Fruit fly (Drosophila melanogaster) whole organism, adult: Measurements from ENCODE around the gene r2d2.
A peak's percentile ranks its signal among the peaks of the same experiment; 100 is the strongest.

Experiments used
- CG11617 ChIP-seq: fragments of 200-800 bp; sonication (Bioruptor generic); optimal IDR thresholded peaks from 2 replicates; lab custom pipeline; 2017; ENCODE audit warnings: mild to moderate bottlenecking, missing biosample characterization, missing genetic modification reagents, missing genetic modification characterization
- CG12768 ChIP-seq: fragments of 200-800 bp; sonication (Bioruptor generic); optimal IDR thresholded peaks from 2 replicates; lab custom pipeline; 2017; ENCODE audit warnings: missing biosample characterization, missing genetic modification characterization, mild to moderate bottlenecking, moderate library complexity, missing genetic modification reagents
- CG14711 ChIP-seq: fragments of 200-800 bp; sonication (Bioruptor generic); optimal IDR thresholded peaks from 2 replicates; lab custom pipeline; 2018; ENCODE audit warnings: missing biosample characterization, mild to moderate bottlenecking, missing genetic modification characterization, moderate library complexity
- CG1620 ChIP-seq: fragments of 200-800 bp; sonication (Bioruptor generic); optimal IDR thresholded peaks from 2 replicates; lab custom pipeline; 2016; ENCODE audit warnings: missing biosample characterization, missing genetic modification characterization
- CG33017 ChIP-seq: fragments of 200-800 bp; sonication (Bioruptor generic); optimal IDR thresholded peaks from 2 replicates; lab custom pipeline; 2018; ENCODE audit warnings: missing biosample characterization, mild to moderate bottlenecking, missing genetic modification characterization, moderate library complexity
- CG5204 ChIP-seq: fragments of 200-800 bp; sonication (Bioruptor generic); optimal IDR thresholded peaks from 2 replicates; lab custom pipeline; 2016; ENCODE audit warnings: missing biosample characterization, missing genetic modification characterization
- CG7045 ChIP-seq: fragments of 200-800 bp; sonication (Bioruptor generic); optimal IDR thresholded peaks from 2 replicates; lab custom pipeline; 2017; ENCODE audit warnings: missing biosample characterization, mild to moderate bottlenecking, missing genetic modification characterization
- CG7101 ChIP-seq: fragments of 200-800 bp; sonication (Bioruptor generic); optimal IDR thresholded peaks from 2 replicates; lab custom pipeline; 2018; ENCODE audit warnings: missing biosample characterization, mild to moderate bottlenecking, missing genetic modification characterization, moderate library complexity
- Clk ChIP-seq: fragments of 200-800 bp; sonication (Bioruptor generic); optimal IDR thresholded peaks from 2 replicates; lab custom pipeline; 2017; ENCODE audit warnings: missing biosample characterization, missing genetic modification characterization
- Crg-1 ChIP-seq: fragments of 200-800 bp; sonication (Bioruptor generic); optimal IDR thresholded peaks from 2 replicates; lab custom pipeline; 2016; ENCODE audit warnings: missing biosample characterization, missing genetic modification characterization
- Hr96 ChIP-seq: fragments of 200-800 bp; sonication (Bioruptor generic); optimal IDR thresholded peaks from 2 replicates; lab custom pipeline; 2016; ENCODE audit warnings: missing biosample characterization, missing genetic modification characterization
- Mnt ChIP-seq: fragments of 200-800 bp; sonication (Bioruptor generic); optimal IDR thresholded peaks from 2 replicates; lab custom pipeline; 2016; ENCODE audit warnings: missing biosample characterization, mild to moderate bottlenecking, missing genetic modification characterization
- bab1 ChIP-seq: fragments of 200-800 bp; sonication (Bioruptor generic); optimal IDR thresholded peaks from 3 replicates; lab custom pipeline; 2019; ENCODE audit warnings: missing biosample characterization, mild to moderate bottlenecking, missing genetic modification characterization, moderate library complexity
- cic ChIP-seq: fragments of 200-800 bp; sonication (Bioruptor generic); optimal IDR thresholded peaks from 2 replicates; lab custom pipeline; 2017; ENCODE audit warnings: missing biosample characterization, mild to moderate bottlenecking, missing genetic modification characterization, moderate library complexity
- cnc ChIP-seq, 2 experiments: fragments of >200 bp; optimal IDR thresholded peaks; 2 replicates each; lab custom pipeline; 2017
- kay ChIP-seq: fragments of 200-800 bp; sonication (Bioruptor generic); peaks from one replicate; lab custom pipeline; 2016; ENCODE audit warnings: missing biosample characterization, missing genetic modification characterization, borderline replicate concordance
- ovo ChIP-seq: fragments of 200-800 bp; sonication (Bioruptor generic); optimal IDR thresholded peaks from 2 replicates; lab custom pipeline; 2016; ENCODE audit warnings: missing biosample characterization, missing genetic modification characterization
- pad ChIP-seq: fragments of 200-800 bp; sonication (Bioruptor generic); optimal IDR thresholded peaks from 3 replicates; lab custom pipeline; 2017; ENCODE audit warnings: missing biosample characterization, missing genetic modification characterization, mild to moderate bottlenecking, moderate library complexity, missing genetic modification reagents
- tj ChIP-seq: fragments of 200-800 bp; sonication (Bioruptor generic); optimal IDR thresholded peaks from 3 replicates; lab custom pipeline; 2017; ENCODE audit warnings: missing biosample characterization, mild to moderate bottlenecking, missing genetic modification characterization, moderate library complexity
- toe ChIP-seq: fragments of 200-800 bp; sonication (Bioruptor generic); optimal IDR thresholded peaks from 2 replicates; lab custom pipeline; 2016; ENCODE audit warnings: missing biosample characterization, missing genetic modification characterization

The r2d2 gene

DNA sequence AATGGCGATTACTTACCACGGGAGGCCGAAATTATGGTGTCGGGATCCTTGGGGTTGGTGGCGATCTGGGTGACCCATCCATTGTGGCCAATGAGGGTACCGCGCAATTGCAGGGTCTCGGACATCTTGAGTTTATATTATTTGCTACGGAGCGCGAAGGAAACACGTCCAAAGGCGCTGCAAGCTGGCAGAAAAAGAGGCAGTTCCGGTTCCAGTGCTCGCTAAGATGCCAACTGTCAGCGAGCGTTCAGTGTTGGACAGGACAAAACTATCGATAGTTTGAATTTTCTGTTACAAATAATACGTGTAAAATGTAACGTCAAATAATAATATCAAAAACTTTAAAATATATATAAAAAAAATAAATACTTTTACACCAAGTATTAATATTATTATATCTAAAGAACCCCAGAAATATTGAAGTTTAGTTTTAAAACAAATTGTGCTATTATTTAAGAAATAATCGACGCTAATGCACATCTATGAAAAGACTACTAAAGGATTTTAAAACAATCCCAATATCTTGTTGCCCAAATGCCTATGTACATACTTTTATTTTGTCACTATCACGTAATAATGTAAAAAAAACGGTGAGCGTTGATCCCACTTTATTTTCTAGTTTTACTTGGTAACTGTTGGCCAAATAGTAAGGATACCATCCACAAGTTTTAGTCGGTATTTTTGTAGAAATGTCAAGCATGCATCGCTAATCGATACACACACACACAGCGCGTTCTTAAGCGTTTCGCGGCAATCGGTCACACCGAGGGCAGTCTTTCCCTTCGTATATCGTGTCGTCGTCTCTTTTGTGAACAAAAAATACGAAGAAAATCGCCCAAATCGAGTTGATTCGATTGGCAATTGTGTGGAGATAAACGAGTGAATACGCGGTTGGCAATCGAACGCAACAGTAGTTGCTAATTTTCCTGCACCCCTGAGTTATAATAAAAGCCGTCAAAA lies 27.4 kb downstream of the r2d2 start, which contains the start of the genes Rack1 and mts:
Rack1 (minus strand) TSS at position 271 of the 960 bp plus-strand sequence.
mts (plus strand) TSS at position 606 of the 960 bp plus-strand sequence.
- TF ChIP-seq cic: peak; percentile 48
- TF ChIP-seq ovo (GFP tag; lab: Kevin White, UChicago): peak; percentile 94
- TF ChIP-seq pad (GFP tag; lab: Kevin White, UChicago): peak; percentile 82
- peak; percentile 84 for TF ChIP-seq kay
- peak; percentile 74 for TF ChIP-seq bab1
- TF ChIP-seq CG7101 (tag; lab: Kevin White, UChicago): peak; percentile 94
- peak; percentile 93 for TF ChIP-seq CG12768
- TF ChIP-seq CG14711: peak; percentile 75
- peak; percentile 85 for TF ChIP-seq CG33017 (tag; lab: Kevin White, UChicago)
- peak; percentile 82 for TF ChIP-seq tj
- TF ChIP-seq cnc (optimal IDR thresholded peaks at IDR 0.05; lab: Kevin White, UChicago): no peak
- peak; percentile 80 for TF ChIP-seq toe
- peak; percentile 92 for TF ChIP-seq CG11617
- peak; percentile 84 for TF ChIP-seq Clk (GFP tag; lab: Kevin White, UChicago)
- TF ChIP-seq CG7045 (GFP tag; lab: Kevin White, UChicago): peak; percentile 87
- peak; percentile 96 for TF ChIP-seq Crg-1 (GFP tag; lab: Kevin White, UChicago)
- peak; percentile 88 for TF ChIP-seq CG1620 (GFP tag; lab: Kevin White, UChicago)
- peak; percentile 94 for TF ChIP-seq Mnt
- TF ChIP-seq CG5204 (GFP tag; lab: Kevin White, UChicago): no peak
- peak; percentile 85 for TF ChIP-seq Hr96 (GFP tag; lab: Kevin White, UChicago)

dm6 chr2L:7828231-7828630 lies 28.3 kb downstream of the r2d2 start:
- TF ChIP-seq CG12768 (peak; percentile 50), toe (no peak), bab1 (no peak), Hr96 (GFP tag; lab: Kevin White, UChicago) (peak; percentile 26), CG14711 (no peak), tj (peak; percentile 34), CG7101 (tag; lab: Kevin White, UChicago) (no peak), cnc (optimal IDR thresholded peaks at IDR 0.05; lab: Kevin White, UChicago) (no peak), Mnt (peak; percentile 50), Clk (GFP tag; lab: Kevin White, UChicago) (peak; percentile 45), pad (GFP tag; lab: Kevin White, UChicago) (peak; percentile 81), CG33017 (tag; lab: Kevin White, UChicago) (no peak), Crg-1 (GFP tag; lab: Kevin White, UChicago) (no peak), CG11617 (no peak), kay (peak; percentile 100), CG1620 (GFP tag; lab: Kevin White, UChicago) (no peak), CG7045 (GFP tag; lab: Kevin White, UChicago) (peak; percentile 19), cic (peak; percentile 39), CG5204 (GFP tag; lab: Kevin White, UChicago) (no peak), ovo (GFP tag; lab: Kevin White, UChicago) (peak; percentile 57)

- no peak for TF ChIP-seq CG11617
- TF ChIP-seq ovo (GFP tag; lab: Kevin White, UChicago): no peak
- no peak for TF ChIP-seq Hr96 (GFP tag; lab: Kevin White, UChicago)
- TF ChIP-seq CG33017 (tag; lab: Kevin White, UChicago): peak; percentile 3
- no peak for TF ChIP-seq pad (GFP tag; lab: Kevin White, UChicago)
Measured at dm6 chr2L:7828901-7829300, 29.0 kb downstream of the r2d2 start.

- TF ChIP-seq Clk (GFP tag; lab: Kevin White, UChicago) (no peak), Hr96 (GFP tag; lab: Kevin White, UChicago) (peak; percentile 1), CG12768 (no peak)
Measured at dm6 chr2L:7833238-7833637, 33.3 kb downstream of the r2d2 start.

dm6 chr2L:7833650-7834049 lies 33.7 kb downstream of the r2d2 start:
- TF ChIP-seq CG7045 (GFP tag; lab: Kevin White, UChicago): no peak

- TF ChIP-seq Hr96 (GFP tag; lab: Kevin White, UChicago) (no peak), toe (no peak), ovo (GFP tag; lab: Kevin White, UChicago) (no peak), Crg-1 (GFP tag; lab: Kevin White, UChicago) (no peak), CG5204 (GFP tag; lab: Kevin White, UChicago) (no peak), CG7101 (tag; lab: Kevin White, UChicago) (no peak), CG7045 (GFP tag; lab: Kevin White, UChicago) (no peak)
Measured at dm6 chr2L:7838024-7838423, 38.1 kb downstream of the r2d2 start.

DNA sequence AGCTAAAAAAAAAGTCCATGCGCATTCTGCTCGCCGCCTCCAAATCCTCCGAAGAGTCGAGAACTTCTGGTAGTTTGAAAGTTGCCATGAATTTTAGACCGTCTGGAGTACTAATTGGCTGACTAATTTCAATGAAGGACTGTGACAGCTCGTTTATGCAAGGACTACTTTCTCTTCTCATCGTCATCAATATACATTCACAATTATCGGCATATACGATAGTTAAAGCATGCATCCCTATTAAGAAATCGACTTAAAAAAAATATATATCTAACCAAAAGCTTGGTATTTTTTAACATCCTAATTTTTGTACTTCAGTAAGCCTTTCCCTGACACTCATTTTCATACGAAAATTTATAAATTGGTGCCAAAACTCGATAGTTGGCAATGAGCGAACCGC lies 40.2 kb downstream of the r2d2 start, which contains the start of gene CG14537:
CG14537 (plus strand) TSS at position 301 of the 400 bp plus-strand sequence.
- TF ChIP-seq tj (no peak), CG33017 (tag; lab: Kevin White, UChicago) (no peak), bab1 (no peak), CG7045 (GFP tag; lab: Kevin White, UChicago) (no peak), CG14711 (no peak), CG1620 (GFP tag; lab: Kevin White, UChicago) (no peak), cic (no peak), CG5204 (GFP tag; lab: Kevin White, UChicago) (no peak), CG7101 (tag; lab: Kevin White, UChicago) (no peak), CG11617 (no peak), Hr96 (GFP tag; lab: Kevin White, UChicago) (no peak), toe (no peak), Clk (GFP tag; lab: Kevin White, UChicago) (no peak), ovo (GFP tag; lab: Kevin White, UChicago) (no peak), Mnt (no peak), Crg-1 (GFP tag; lab: Kevin White, UChicago) (no peak), cnc (optimal IDR thresholded peaks at IDR 0.05; lab: Kevin White, UChicago) (no peak), pad (GFP tag; lab: Kevin White, UChicago) (no peak), kay (no peak), CG12768 (no peak)
